Worm (Caenorhabditis elegans) whole organism, early embryonic: Measurements from ENCODE around the gene rab-3.

Experiments
- B0310.2 ChIP-seq: sonication (generic microtip); optimal IDR thresholded peaks from 2 replicates; lab custom pipeline; 2016; ENCODE audit warnings: mild to moderate bottlenecking, missing genetic modification characterization, missing compliant biosample characterization
- F13C5.2 ChIP-seq: sonication (generic microtip); optimal IDR thresholded peaks from 2 replicates; lab custom pipeline; 2017; ENCODE audit warnings: mild to moderate bottlenecking, missing genetic modification characterization, inconsistent platforms, missing compliant biosample characterization
- aly-1 ChIP-seq: sonication (generic microtip); optimal IDR thresholded peaks from 2 replicates; lab custom pipeline; 2016; ENCODE audit warnings: missing genetic modification characterization, missing compliant biosample characterization
- ama-1 ChIP-seq: fragments of 150-350 bp; optimal IDR thresholded peaks from 2 replicates; lab custom pipeline; 2014
- ceh-13 ChIP-seq: fragments of 200-800 bp; sonication (Bioruptor generic); optimal IDR thresholded peaks from 2 replicates; lab custom pipeline; 2018; ENCODE audit warnings: mild to moderate bottlenecking, missing genetic modification characterization, missing compliant biosample characterization
- ceh-36 ChIP-seq: sonication (generic microtip); optimal IDR thresholded peaks from 2 replicates; lab custom pipeline; 2016; ENCODE audit warnings: missing genetic modification characterization, inconsistent platforms, missing compliant biosample characterization
- ets-7 ChIP-seq: sonication (generic microtip); optimal IDR thresholded peaks from 2 replicates; lab custom pipeline; 2016; ENCODE audit warnings: missing genotype, missing genetic modification characterization, missing compliant biosample characterization
- flt-1 ChIP-seq: fragments of 200-800 bp; sonication (Bioruptor generic); IDR thresholded peaks from 2 replicates; pipeline ENCODE4 v1.3.6; 2022; ENCODE audit warnings: missing genetic modification characterization, missing compliant biosample characterization
- hmbx-1 ChIP-seq: sonication (generic microtip); optimal IDR thresholded peaks from 2 replicates; lab custom pipeline; 2016; ENCODE audit warnings: mild to moderate bottlenecking, missing genetic modification characterization, missing compliant biosample characterization
- hmg-4 ChIP-seq: fragments of 200-800 bp; sonication (Bioruptor generic); optimal IDR thresholded peaks from 2 replicates; lab custom pipeline; 2018; ENCODE audit warnings: mild to moderate bottlenecking, missing genetic modification characterization, missing compliant biosample characterization
- hnd-1 ChIP-seq: sonication (generic microtip); optimal IDR thresholded peaks from 2 replicates; lab custom pipeline; 2016; ENCODE audit warnings: missing genetic modification characterization, missing compliant biosample characterization
- pes-1 ChIP-seq: fragments of 200-800 bp; sonication (Bioruptor generic); IDR thresholded peaks from 2 replicates; pipeline ENCODE4 v1.3.6; 2022; ENCODE audit warnings: missing genetic modification reagents, missing genetic modification characterization, missing compliant biosample characterization
- scrt-1 ChIP-seq: fragments of 200-800 bp; sonication (Bioruptor generic); IDR thresholded peaks from 2 replicates; pipeline ENCODE4 v1.3.6; 2022; ENCODE audit warnings: missing genetic modification characterization, missing compliant biosample characterization
- sea-1 ChIP-seq: fragments of 200-800 bp; sonication (Bioruptor generic); conservative IDR thresholded peaks from 2 replicates; pipeline ENCODE4 v1.3.6; 2022; ENCODE audit warnings: missing genetic modification characterization, missing compliant biosample characterization
- tbx-11 ChIP-seq: fragments of 200-800 bp; sonication (Bioruptor generic); IDR thresholded peaks from 2 replicates; pipeline ENCODE4 v1.3.6; 2022; ENCODE audit warnings: missing genetic modification characterization, missing compliant biosample characterization
- tbx-37 ChIP-seq: fragments of 200-800 bp; sonication (Bioruptor generic); conservative IDR thresholded peaks from 2 replicates; pipeline ENCODE4 v1.3.6; 2022; ENCODE audit warnings: missing genetic modification reagents, missing genetic modification characterization, missing compliant biosample characterization
- tra-4 ChIP-seq: sonication (generic microtip); optimal IDR thresholded peaks from 2 replicates; lab custom pipeline; 2017; ENCODE audit warnings: missing genetic modification characterization, missing compliant biosample characterization

rab-3 gene

DNA sequence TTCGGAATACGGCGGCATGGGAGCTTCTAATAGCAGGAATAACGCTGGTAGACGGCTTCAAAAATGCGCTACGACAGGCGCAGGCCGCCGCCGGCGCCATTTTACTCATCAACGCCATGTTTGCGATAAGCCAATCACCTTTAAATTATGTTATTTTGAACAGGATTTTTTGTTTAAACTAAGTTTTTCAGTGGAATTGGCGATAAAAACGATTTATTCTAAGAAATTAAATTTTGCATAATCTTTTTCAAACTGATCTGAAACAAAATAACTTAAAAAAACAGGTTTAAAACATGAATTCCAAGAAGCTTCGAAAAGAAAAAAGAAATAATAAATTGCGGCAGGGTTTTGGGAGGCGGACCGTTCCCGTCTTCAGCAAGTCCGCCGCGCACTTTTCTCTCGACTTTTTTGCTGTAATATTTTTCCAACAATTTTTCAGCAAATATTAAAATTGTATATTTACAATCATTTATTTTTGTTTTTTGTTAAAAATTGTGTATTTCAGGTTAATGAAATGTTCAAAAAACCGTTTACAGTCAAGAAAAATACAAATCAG, 36.4 kb downstream of the rab-3 start, which contains the start of the genes ndub-5 and eif-2D:
Gene ndub-5 (minus strand): TSS at position 138 of the 556 bp plus-strand sequence.
Gene eif-2D (plus strand): TSS at position 506 of the 556 bp plus-strand sequence.
- no peak for TF ChIP-seq ceh-13 (GFP tag; lab: Kevin White, UChicago)
- no peak for TF ChIP-seq sea-1
- no peak for TF ChIP-seq ama-1 (lab: Kevin White, UChicago)
- TF ChIP-seq tbx-37, result no peak
- TF ChIP-seq scrt-1 (GFP tag; lab: Robert Waterston, UW), result no peak
- no peak for TF ChIP-seq tra-4
- TF ChIP-seq ceh-36 (tag; lab: Kevin White, UChicago), result no peak
- TF ChIP-seq hmbx-1 (tag; lab: Kevin White, UChicago), result no peak
- no peak for TF ChIP-seq B0310.2 (tag; lab: Kevin White, UChicago)
- TF ChIP-seq aly-1 (tag; lab: Kevin White, UChicago), result no peak
- peak; percentile 46 for TF ChIP-seq F13C5.2 (tag; lab: Kevin White, UChicago)
- TF ChIP-seq hmg-4, result no peak
- TF ChIP-seq tbx-11 (GFP tag; lab: Robert Waterston, UW), result no peak
- no peak for TF ChIP-seq hnd-1
- TF ChIP-seq pes-1 (GFP tag; lab: Robert Waterston, UW), result no peak
- 0 out of 2 replicates have a peak, but pooled peaks have one; percentile 23 for TF ChIP-seq flt-1

DNA sequence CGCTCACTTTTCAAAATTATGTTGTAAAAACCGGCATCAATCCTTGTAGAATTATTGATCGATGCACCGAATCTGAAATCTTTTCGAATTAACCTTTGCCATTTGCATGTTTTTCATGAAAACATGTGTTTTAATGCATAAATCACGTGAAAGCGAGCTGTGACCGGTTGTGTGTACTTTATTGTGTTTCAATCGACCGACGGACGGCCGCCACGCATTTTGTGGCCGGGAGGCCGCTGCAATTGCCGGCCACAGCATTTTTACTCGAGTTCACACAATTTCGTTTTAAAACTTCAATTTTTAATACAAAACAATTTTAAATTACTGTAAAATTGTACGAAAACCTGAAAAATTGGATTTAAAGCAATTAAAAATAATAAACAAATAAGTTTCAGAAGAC, 38.7 kb downstream of the rab-3 start, which contains the start of gene C25H3.11:
Gene C25H3.11 (minus strand): TSS at position 82 of the 400 bp plus-strand sequence.
- TF ChIP-seq ceh-36 (tag; lab: Kevin White, UChicago), result no peak
- no peak for TF ChIP-seq flt-1
- TF ChIP-seq B0310.2 (tag; lab: Kevin White, UChicago), result no peak
- TF ChIP-seq aly-1 (tag; lab: Kevin White, UChicago), result no peak
- TF ChIP-seq sea-1, result no peak
- no peak for TF ChIP-seq scrt-1 (GFP tag; lab: Robert Waterston, UW)
- TF ChIP-seq ets-7 (tag; lab: Kevin White, UChicago), result no peak
- TF ChIP-seq tra-4, result no peak
- TF ChIP-seq ama-1 (lab: Kevin White, UChicago), result no peak
- no peak for TF ChIP-seq tbx-11 (GFP tag; lab: Robert Waterston, UW)
- TF ChIP-seq pes-1 (GFP tag; lab: Robert Waterston, UW), result no peak
- no peak for TF ChIP-seq ceh-13 (GFP tag; lab: Kevin White, UChicago)
- no peak for TF ChIP-seq hnd-1
- TF ChIP-seq tbx-37, result no peak
- no peak for TF ChIP-seq hmbx-1 (tag; lab: Kevin White, UChicago)
- no peak for TF ChIP-seq hmg-4
- no peak for TF ChIP-seq F13C5.2 (tag; lab: Kevin White, UChicago)

DNA sequence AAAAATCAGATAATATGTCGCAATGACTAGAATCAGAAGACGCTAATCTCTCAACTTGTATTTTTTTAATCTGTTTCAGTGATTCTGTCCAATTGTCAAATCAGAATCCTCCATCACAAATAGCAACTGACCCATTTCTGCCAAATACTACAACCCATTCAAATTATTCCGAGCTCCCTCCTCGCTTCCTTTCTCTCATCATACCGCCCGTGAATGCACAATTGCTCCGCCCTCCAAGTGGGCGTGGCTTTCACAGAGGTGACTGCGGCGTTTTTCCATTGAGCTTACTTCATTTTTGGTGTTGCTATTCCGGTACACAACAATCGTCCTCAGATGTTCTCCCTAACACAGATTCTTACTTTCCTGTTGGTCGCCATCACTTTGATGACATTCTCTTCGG, 47.0 kb downstream of the rab-3 start, which contains the start of gene flp-27:
Gene flp-27 (plus strand): TSS at position 301 of the 400 bp plus-strand sequence.
- TF ChIP-seq hnd-1 (no peak), scrt-1 (GFP tag; lab: Robert Waterston, UW) (no peak), ama-1 (lab: Kevin White, UChicago) (no peak), hmbx-1 (tag; lab: Kevin White, UChicago) (no peak), ceh-13 (GFP tag; lab: Kevin White, UChicago) (no peak), pes-1 (GFP tag; lab: Robert Waterston, UW) (no peak), ets-7 (tag; lab: Kevin White, UChicago) (no peak), F13C5.2 (tag; lab: Kevin White, UChicago) (no peak), tbx-37 (no peak), hmg-4 (no peak), aly-1 (tag; lab: Kevin White, UChicago) (no peak), ceh-36 (tag; lab: Kevin White, UChicago) (no peak), tra-4 (no peak), B0310.2 (tag; lab: Kevin White, UChicago) (no peak), flt-1 (no peak)
